Worm (Caenorhabditis elegans) whole organism, early embryonic: ENCODE measurements around the gene C17G10.13.

Source experiments
- B0310.2 ChIP-seq: sonication (generic microtip); optimal IDR thresholded peaks from 2 replicates; lab custom pipeline; 2016; ENCODE audit warnings: mild to moderate bottlenecking, missing genetic modification characterization, missing compliant biosample characterization
- F13C5.2 ChIP-seq: sonication (generic microtip); optimal IDR thresholded peaks from 2 replicates; lab custom pipeline; 2017; ENCODE audit warnings: mild to moderate bottlenecking, missing genetic modification characterization, inconsistent platforms, missing compliant biosample characterization
- aly-1 ChIP-seq: sonication (generic microtip); optimal IDR thresholded peaks from 2 replicates; lab custom pipeline; 2016; ENCODE audit warnings: missing genetic modification characterization, missing compliant biosample characterization
- ama-1 ChIP-seq: fragments of 150-350 bp; optimal IDR thresholded peaks from 2 replicates; lab custom pipeline; 2014
- ceh-13 ChIP-seq: fragments of 200-800 bp; sonication (Bioruptor generic); optimal IDR thresholded peaks from 2 replicates; lab custom pipeline; 2018; ENCODE audit warnings: mild to moderate bottlenecking, missing genetic modification characterization, missing compliant biosample characterization
- ceh-36 ChIP-seq: sonication (generic microtip); optimal IDR thresholded peaks from 2 replicates; lab custom pipeline; 2016; ENCODE audit warnings: missing genetic modification characterization, inconsistent platforms, missing compliant biosample characterization
- ets-7 ChIP-seq: sonication (generic microtip); optimal IDR thresholded peaks from 2 replicates; lab custom pipeline; 2016; ENCODE audit warnings: missing genotype, missing genetic modification characterization, missing compliant biosample characterization
- flt-1 ChIP-seq: fragments of 200-800 bp; sonication (Bioruptor generic); IDR thresholded peaks from 2 replicates; pipeline ENCODE4 v1.3.6; 2022; ENCODE audit warnings: missing genetic modification characterization, missing compliant biosample characterization
- hmbx-1 ChIP-seq: sonication (generic microtip); optimal IDR thresholded peaks from 2 replicates; lab custom pipeline; 2016; ENCODE audit warnings: mild to moderate bottlenecking, missing genetic modification characterization, missing compliant biosample characterization
- hmg-4 ChIP-seq: fragments of 200-800 bp; sonication (Bioruptor generic); optimal IDR thresholded peaks from 2 replicates; lab custom pipeline; 2018; ENCODE audit warnings: mild to moderate bottlenecking, missing genetic modification characterization, missing compliant biosample characterization
- hnd-1 ChIP-seq: sonication (generic microtip); optimal IDR thresholded peaks from 2 replicates; lab custom pipeline; 2016; ENCODE audit warnings: missing genetic modification characterization, missing compliant biosample characterization
- pes-1 ChIP-seq: fragments of 200-800 bp; sonication (Bioruptor generic); IDR thresholded peaks from 2 replicates; pipeline ENCODE4 v1.3.6; 2022; ENCODE audit warnings: missing genetic modification reagents, missing genetic modification characterization, missing compliant biosample characterization
- scrt-1 ChIP-seq: fragments of 200-800 bp; sonication (Bioruptor generic); IDR thresholded peaks from 2 replicates; pipeline ENCODE4 v1.3.6; 2022; ENCODE audit warnings: missing genetic modification characterization, missing compliant biosample characterization
- sea-1 ChIP-seq: fragments of 200-800 bp; sonication (Bioruptor generic); conservative IDR thresholded peaks from 2 replicates; pipeline ENCODE4 v1.3.6; 2022; ENCODE audit warnings: missing genetic modification characterization, missing compliant biosample characterization
- tbx-11 ChIP-seq: fragments of 200-800 bp; sonication (Bioruptor generic); IDR thresholded peaks from 2 replicates; pipeline ENCODE4 v1.3.6; 2022; ENCODE audit warnings: missing genetic modification characterization, missing compliant biosample characterization
- tbx-37 ChIP-seq: fragments of 200-800 bp; sonication (Bioruptor generic); conservative IDR thresholded peaks from 2 replicates; pipeline ENCODE4 v1.3.6; 2022; ENCODE audit warnings: missing genetic modification reagents, missing genetic modification characterization, missing compliant biosample characterization
- tra-4 ChIP-seq: sonication (generic microtip); optimal IDR thresholded peaks from 2 replicates; lab custom pipeline; 2017; ENCODE audit warnings: missing genetic modification characterization, missing compliant biosample characterization

The C17G10.13 gene

ce11 chrII:5594210-5594764 is 4.7 kb upstream of the C17G10.13 start, which contains the start of gene ttc-4:
Gene ttc-4 (plus strand): TSS chrII:5594714.
- TF ChIP-seq tbx-11 (no peak), ets-7 (tag; lab: Kevin White, UChicago) (peak; percentile 19), tra-4 (tag; lab: Kevin White, UChicago) (no peak), pes-1 (GFP tag; lab: Robert Waterston, UW) (peak; percentile 56)

ce11 chrII:5593377-5593932 is 3.9 kb upstream of the C17G10.13 start, which contains the start of gene cdc-14:
Gene cdc-14 (minus strand): TSS chrII:5593427.
- TF ChIP-seq aly-1 (tag; lab: Kevin White, UChicago) (no peak), hnd-1 (tag; lab: Kevin White, UChicago) (no peak), tbx-37 (GFP tag; lab: Robert Waterston, UW) (no peak), scrt-1 (GFP tag; lab: Robert Waterston, UW) (no peak), F13C5.2 (tag; lab: Kevin White, UChicago) (peak; percentile 75), ceh-13 (GFP tag; lab: Kevin White, UChicago) (no peak), B0310.2 (tag; lab: Kevin White, UChicago) (no peak), hmg-4 (peak; percentile 63), tra-4 (tag; lab: Kevin White, UChicago) (no peak), hmbx-1 (no peak), sea-1 (GFP tag; lab: Robert Waterston, UW) (no peak), ama-1 (lab: Kevin White, UChicago) (no peak), ets-7 (tag; lab: Kevin White, UChicago) (no peak), ceh-36 (no peak), pes-1 (GFP tag; lab: Robert Waterston, UW) (no peak), flt-1 (no peak), tbx-11 (no peak)

- TF ChIP-seq ama-1 (lab: Kevin White, UChicago) (no peak), scrt-1 (GFP tag; lab: Robert Waterston, UW) (no peak)
Observed at ce11 chrII:5592857-5593256, 3.3 kb upstream of the C17G10.13 start.

ce11 chrII:5591558-5591957 is 2.0 kb upstream of the C17G10.13 start:
- TF ChIP-seq scrt-1 (GFP tag; lab: Robert Waterston, UW): no peak
- no peak for TF ChIP-seq ceh-36
- TF ChIP-seq tbx-11: no peak
- TF ChIP-seq ets-7 (tag; lab: Kevin White, UChicago): no peak
- no peak for TF ChIP-seq hmbx-1
- TF ChIP-seq tra-4 (tag; lab: Kevin White, UChicago): no peak
- no peak for TF ChIP-seq flt-1

- TF ChIP-seq ets-7 (tag; lab: Kevin White, UChicago): no peak
- TF ChIP-seq ceh-13 (GFP tag; lab: Kevin White, UChicago): no peak
- no peak for TF ChIP-seq hnd-1 (tag; lab: Kevin White, UChicago)
- TF ChIP-seq aly-1 (tag; lab: Kevin White, UChicago): no peak
- no peak for TF ChIP-seq pes-1 (GFP tag; lab: Robert Waterston, UW)
- no peak for TF ChIP-seq scrt-1 (GFP tag; lab: Robert Waterston, UW)
- no peak for TF ChIP-seq tra-4 (tag; lab: Kevin White, UChicago)
- no peak for TF ChIP-seq tbx-11
- no peak for TF ChIP-seq ceh-36
- no peak for TF ChIP-seq flt-1
- no peak for TF ChIP-seq tbx-37 (GFP tag; lab: Robert Waterston, UW)
- no peak for TF ChIP-seq B0310.2 (tag; lab: Kevin White, UChicago)
- TF ChIP-seq ama-1 (lab: Kevin White, UChicago): no peak
- TF ChIP-seq sea-1 (GFP tag; lab: Robert Waterston, UW): no peak
- no peak for TF ChIP-seq hmbx-1
- no peak for TF ChIP-seq F13C5.2 (tag; lab: Kevin White, UChicago)
- no peak for TF ChIP-seq hmg-4
Observed at ce11 chrII:5587794-5588193, 1.8 kb downstream of the C17G10.13 start.

- no peak for TF ChIP-seq tbx-11
- no peak for TF ChIP-seq ama-1 (lab: Kevin White, UChicago)
- TF ChIP-seq flt-1: no peak
- no peak for TF ChIP-seq tra-4 (tag; lab: Kevin White, UChicago)
- TF ChIP-seq aly-1 (tag; lab: Kevin White, UChicago): no peak
- TF ChIP-seq scrt-1 (GFP tag; lab: Robert Waterston, UW): no peak
- no peak for TF ChIP-seq hnd-1 (tag; lab: Kevin White, UChicago)
- no peak for TF ChIP-seq pes-1 (GFP tag; lab: Robert Waterston, UW)
- TF ChIP-seq ceh-36: no peak
- no peak for TF ChIP-seq hmg-4
- TF ChIP-seq sea-1 (GFP tag; lab: Robert Waterston, UW): no peak
- TF ChIP-seq tbx-37 (GFP tag; lab: Robert Waterston, UW): no peak
- no peak for TF ChIP-seq ceh-13 (GFP tag; lab: Kevin White, UChicago)
- TF ChIP-seq ets-7 (tag; lab: Kevin White, UChicago): no peak
- TF ChIP-seq B0310.2 (tag; lab: Kevin White, UChicago): no peak
- no peak for TF ChIP-seq hmbx-1
Observed at ce11 chrII:5585788-5586187, 3.8 kb downstream of the C17G10.13 start, which contains the start of gene lys-8. Gene lys-8 (plus strand): TSS chrII:5586178.

- no peak for TF ChIP-seq aly-1 (tag; lab: Kevin White, UChicago)
- no peak for TF ChIP-seq ets-7 (tag; lab: Kevin White, UChicago)
- no peak for TF ChIP-seq tbx-37 (GFP tag; lab: Robert Waterston, UW)
- TF ChIP-seq tbx-11: no peak
- TF ChIP-seq hmbx-1: no peak
- TF ChIP-seq scrt-1 (GFP tag; lab: Robert Waterston, UW): no peak
- TF ChIP-seq ceh-36: no peak
Observed at ce11 chrII:5582309-5582708, 7.3 kb downstream of the C17G10.13 start, which contains the start of gene T25E4.2. Gene T25E4.2 (minus strand): TSS chrII:5582409.
